Worm (Caenorhabditis elegans): ENCODE measurements around the gene slc-25A29.
A peak's percentile ranks its signal among the peaks of the same experiment; 100 is the strongest.

Gene slc-25A29

ce11 chrV:14645817-14646789 is 11.9 kb downstream of the slc-25A29 start, which contains the start of the genes rfc-1 and pmp-3 (continued):
- no peak for TF ChIP-seq nhr-76 (tag; optimal IDR thresholded peaks at IDR 0.05)
- TF ChIP-seq nhr-25 (tag; optimal IDR thresholded peaks at IDR 0.05) = no peak
- no peak for TF ChIP-seq ztf-4 (tag; optimal IDR thresholded peaks at IDR 0.05)
- no peak for TF ChIP-seq elt-3 (tag; optimal IDR thresholded peaks at IDR 0.05)
- TF ChIP-seq lin-39 (tag; optimal IDR thresholded peaks at IDR 0.05) = no peak

- TF ChIP-seq unc-39 (tag; optimal IDR thresholded peaks at IDR 0.05) = no peak
- TF ChIP-seq aly-2 (tag; optimal IDR thresholded peaks at IDR 0.05) = no peak
These were observed 16.0 kb downstream of the slc-25A29 start for ce11 chrV:14642016-14642415.

ce11 chrV:14640769-14641168 is 17.2 kb downstream of the slc-25A29 start, which contains the start of gene C54G10.1:
Gene C54G10.1 (plus strand): TSS chrV:14641101.
- TF ChIP-seq elt-2 (tag; optimal IDR thresholded peaks at IDR 0.05) (peak; percentile 83), pqm-1 (tag; optimal IDR thresholded peaks at IDR 0.05) (peak; percentile 72), aly-2 (tag; optimal IDR thresholded peaks at IDR 0.05) (no peak), jun-1 (tag; optimal IDR thresholded peaks at IDR 0.05) (peak; percentile 15), unc-39 (tag; optimal IDR thresholded peaks at IDR 0.05) (no peak), ceh-82 (tag; optimal IDR thresholded peaks at IDR 0.05) (no peak), pha-4 (tag; optimal IDR thresholded peaks at IDR 0.05) (peak; percentile 22), egl-27 (tag; optimal IDR thresholded peaks at IDR 0.05) (no peak), nhr-76 (tag; optimal IDR thresholded peaks at IDR 0.05) (no peak), tbx-2 (tag; optimal IDR thresholded peaks at IDR 0.05) (no peak), fkh-10 (GFP tag; optimal IDR thresholded peaks at IDR 0.05) (no peak), lin-39 (tag; optimal IDR thresholded peaks at IDR 0.05) (no peak), hmg-11 (tag; optimal IDR thresholded peaks at IDR 0.05) (no peak), nhr-12 (tag; optimal IDR thresholded peaks at IDR 0.05) (no peak)

- TF ChIP-seq tbx-2 (tag; optimal IDR thresholded peaks at IDR 0.05) (no peak), unc-39 (tag; optimal IDR thresholded peaks at IDR 0.05) (no peak), lin-39 (tag; optimal IDR thresholded peaks at IDR 0.05) (no peak), pqm-1 (tag; optimal IDR thresholded peaks at IDR 0.05) (no peak), R02D3.7 (tag; optimal IDR thresholded peaks at IDR 0.05) (no peak), hmg-11 (tag; optimal IDR thresholded peaks at IDR 0.05) (no peak), nhr-67 (tag; optimal IDR thresholded peaks at IDR 0.05) (no peak), aly-2 (tag; optimal IDR thresholded peaks at IDR 0.05) (no peak), elt-2 (tag; optimal IDR thresholded peaks at IDR 0.05) (no peak), ceh-9 (tag; optimal IDR thresholded peaks at IDR 0.05) (no peak), nfya-1 (tag; optimal IDR thresholded peaks at IDR 0.05; ENCODE audit: insufficient read depth) (no peak), egl-27 (tag; optimal IDR thresholded peaks at IDR 0.05) (no peak)
These were observed 17.9 kb downstream of the slc-25A29 start, which contains the start of gene F43D2.7 for ce11 chrV:14640071-14640470. Gene F43D2.7 (minus strand): TSS chrV:14640171.

- TF ChIP-seq tbx-2 (tag; optimal IDR thresholded peaks at IDR 0.05) = no peak
These were observed 19.9 kb downstream of the slc-25A29 start for ce11 chrV:14638075-14638474.

ce11 chrV:14635119-14635518 is 22.9 kb downstream of the slc-25A29 start, which contains the start of gene F43D2.6:
Gene F43D2.6 (minus strand): TSS chrV:14635180.
- TF ChIP-seq snpc-4 (tag; optimal IDR thresholded peaks at IDR 0.05) (no peak), eor-1 (tag; optimal IDR thresholded peaks at IDR 0.05) (no peak), mdl-1 (tag; optimal IDR thresholded peaks at IDR 0.05) (no peak), daf-12 (tag; optimal IDR thresholded peaks at IDR 0.05) (no peak), ceh-16 (tag; optimal IDR thresholded peaks at IDR 0.05) (no peak), nhr-11 (tag; optimal IDR thresholded peaks at IDR 0.05) (no peak), unc-62 (GFP tag; optimal IDR thresholded peaks at IDR 0.05) (no peak), lin-15B (tag; optimal IDR thresholded peaks at IDR 0.05) (no peak), nhr-76 (tag; optimal IDR thresholded peaks at IDR 0.05) (no peak), fkh-2 (tag; optimal IDR thresholded peaks at IDR 0.05) (no peak), fkh-10 (GFP tag; optimal IDR thresholded peaks at IDR 0.05) (no peak), tbx-2 (tag; optimal IDR thresholded peaks at IDR 0.05) (no peak), pqm-1 (tag; optimal IDR thresholded peaks at IDR 0.05) (no peak), jun-1 (tag; optimal IDR thresholded peaks at IDR 0.05) (no peak), pha-4 (tag; optimal IDR thresholded peaks at IDR 0.05) (no peak)

Measured in whole organism, L3 larva.